Worm (Caenorhabditis elegans) whole organism, L3 larva: ENCODE data around the gene B0294.1.

ENCODE experiments used
- ama-1 ChIP-seq: fragments of 150-350 bp; optimal IDR thresholded peaks from 2 replicates; lab custom pipeline; 2018
- ceh-16 ChIP-seq: sonication (generic microtip); optimal IDR thresholded peaks from 2 replicates; lab custom pipeline; 2017; ENCODE audit warnings: missing biosample characterization, missing genetic modification characterization
- ceh-82 ChIP-seq: fragments of 150-350 bp; optimal IDR thresholded peaks from 2 replicates; lab custom pipeline; 2014; ENCODE audit warnings: missing biosample characterization, missing genetic modification characterization
- elt-2 ChIP-seq: sonication (generic microtip); optimal IDR thresholded peaks from 2 replicates; lab custom pipeline; 2016; ENCODE audit warnings: missing genetic modification reagents, mild to moderate bottlenecking, missing genetic modification characterization, missing compliant biosample characterization
- fkh-10 ChIP-seq: sonication (generic microtip); optimal IDR thresholded peaks from 2 replicates; lab custom pipeline; 2017; ENCODE audit warnings: missing biosample characterization, missing genetic modification reagents, missing genetic modification characterization
- jun-1 ChIP-seq: fragments of 150-350 bp; optimal IDR thresholded peaks from 2 replicates; lab custom pipeline; 2014; ENCODE audit warnings: missing biosample characterization, missing genetic modification reagents, missing genetic modification characterization
- lin-15B ChIP-seq: fragments of 150-350 bp; optimal IDR thresholded peaks from 2 replicates; lab custom pipeline; 2014; ENCODE audit warnings: missing biosample characterization, missing genetic modification characterization
- nhr-11 ChIP-seq: fragments of 150-350 bp; optimal IDR thresholded peaks from 2 replicates; lab custom pipeline; 2014; ENCODE audit warnings: missing biosample characterization, missing genetic modification characterization
- nhr-237 ChIP-seq: fragments of 150-350 bp; optimal IDR thresholded peaks from 2 replicates; lab custom pipeline; 2014; ENCODE audit warnings: missing biosample characterization, missing genetic modification characterization
- nhr-43 ChIP-seq: sonication (generic microtip); optimal IDR thresholded peaks from 2 replicates; lab custom pipeline; 2016; ENCODE audit warnings: mild to moderate bottlenecking, missing genetic modification characterization, missing compliant biosample characterization; ENCODE audit not compliant: poor library complexity, severe bottlenecking
- nhr-67 ChIP-seq: fragments of 150-350 bp; optimal IDR thresholded peaks from 2 replicates; lab custom pipeline; 2014; ENCODE audit warnings: missing biosample characterization, missing genetic modification characterization
- nhr-77 ChIP-seq: fragments of 150-350 bp; optimal IDR thresholded peaks from 2 replicates; lab custom pipeline; 2014; ENCODE audit warnings: missing biosample characterization, missing genetic modification characterization
- snpc-4 ChIP-seq: fragments of 150-350 bp; optimal IDR thresholded peaks from 2 replicates; lab custom pipeline; 2014; ENCODE audit warnings: missing biosample characterization, missing genetic modification characterization
- ztf-11 ChIP-seq: fragments of 150-350 bp; optimal IDR thresholded peaks from 2 replicates; lab custom pipeline; 2014; ENCODE audit warnings: missing biosample characterization, missing genetic modification characterization

- no peak for TF ChIP-seq nhr-11
- TF ChIP-seq lin-15B (tag; lab: Kevin White, UChicago) = no peak
- TF ChIP-seq fkh-10 (GFP tag; lab: Kevin White, UChicago) = no peak
- no peak for TF ChIP-seq ama-1 (lab: Kevin White, UChicago)
- TF ChIP-seq nhr-237 (tag; lab: Kevin White, UChicago) = no peak
- no peak for TF ChIP-seq ceh-16 (tag; lab: Kevin White, UChicago)
- no peak for TF ChIP-seq elt-2 (tag; lab: Kevin White, UChicago)
- no peak for TF ChIP-seq snpc-4 (tag; lab: Kevin White, UChicago)
- TF ChIP-seq ceh-82 (tag; lab: Kevin White, UChicago) = no peak
- TF ChIP-seq nhr-67 (tag; lab: Kevin White, UChicago) = no peak
- no peak for TF ChIP-seq ztf-11
- no peak for TF ChIP-seq jun-1 (tag; lab: Kevin White, UChicago)
- no peak for TF ChIP-seq nhr-43 (tag; lab: Kevin White, UChicago)
- TF ChIP-seq nhr-77 (tag; lab: Kevin White, UChicago) = no peak
Observed at ce11 chrX:1860422-1860821, 36.7 kb downstream of the B0294.1 start, which contains the start of gene T26C11.8.
